Worm (Caenorhabditis elegans) whole organism, L1 larva: ENCODE data around the gene emg-1.

Experiments
- blmp-1 ChIP-seq: fragments of 150-350 bp; optimal IDR thresholded peaks from 2 replicates; lab custom pipeline; 2014; ENCODE audit warnings: missing biosample characterization, missing genetic modification characterization
- efl-1 ChIP-seq, 4 experiments: fragments of 150-350 bp; optimal IDR thresholded peaks in 3 of 4; peaks in 1 of 4; 1 replicate in 1 of 4; 2 replicates in 3 of 4; lab custom pipeline; 2014; ENCODE audit warnings: missing biosample characterization in 2 of 4, missing genetic modification characterization in 2 of 4, missing genetic modification reagents in 2 of 4
- egl-13 ChIP-seq: sonication (generic microtip); optimal IDR thresholded peaks from 2 replicates; lab custom pipeline; 2016; ENCODE audit warnings: missing genotype, missing genetic modification reagents, missing genetic modification characterization, missing compliant biosample characterization
- elt-3 ChIP-seq, 6 experiments: fragments of 150-350 bp in 1 of 6; sonication (generic microtip); optimal IDR thresholded peaks; 2 replicates each; lab custom pipeline; 2017 to 2018; ENCODE audit warnings: missing biosample characterization in 6 of 6, missing genetic modification characterization in 6 of 6, inconsistent platforms in 1 of 6
- fkh-4 ChIP-seq: sonication (generic microtip); optimal IDR thresholded peaks from 2 replicates; lab custom pipeline; 2016; ENCODE audit warnings: missing compliant biosample characterization, missing genetic modification characterization, borderline replicate concordance
- fos-1 ChIP-seq: fragments of 150-350 bp; optimal IDR thresholded peaks from 2 replicates; lab custom pipeline; 2014; ENCODE audit warnings: missing biosample characterization, missing genetic modification characterization
- irx-1 ChIP-seq: sonication (generic microtip); optimal IDR thresholded peaks from 2 replicates; lab custom pipeline; 2016; ENCODE audit warnings: missing genetic modification characterization, missing compliant biosample characterization
- isw-1 ChIP-seq: fragments of 200-800 bp; sonication (Bioruptor generic); IDR thresholded peaks from 2 replicates; pipeline ENCODE4 v1.3.6; 2022; ENCODE audit warnings: missing genetic modification characterization, missing compliant biosample characterization
- lin-15B ChIP-seq: fragments of 150-350 bp; sonication (generic microtip); optimal IDR thresholded peaks from 3 replicates; lab custom pipeline; 2014; ENCODE audit warnings: missing biosample characterization, missing genetic modification characterization
- nhr-11 ChIP-seq: fragments of 150-350 bp; optimal IDR thresholded peaks from 2 replicates; lab custom pipeline; 2014; ENCODE audit warnings: missing biosample characterization, missing genetic modification characterization
- nhr-19 ChIP-seq: fragments of 200-800 bp; sonication (Bioruptor generic); conservative IDR thresholded peaks from 2 replicates; pipeline ENCODE4 v1.3.6; 2022; ENCODE audit warnings: missing genetic modification characterization, missing compliant biosample characterization
- nhr-237 ChIP-seq: fragments of 150-350 bp; optimal IDR thresholded peaks from 2 replicates; lab custom pipeline; 2014; ENCODE audit warnings: missing biosample characterization, missing genetic modification characterization
- nhr-28 ChIP-seq: fragments of 150-350 bp; optimal IDR thresholded peaks from 2 replicates; lab custom pipeline; 2014; ENCODE audit warnings: missing biosample characterization, missing genetic modification characterization
- nhr-47 ChIP-seq: sonication (generic microtip); optimal IDR thresholded peaks from 2 replicates; lab custom pipeline; 2016; ENCODE audit warnings: mild to moderate bottlenecking, missing genetic modification characterization, moderate library complexity, missing compliant biosample characterization
- nhr-71 ChIP-seq: sonication (generic microtip); optimal IDR thresholded peaks from 2 replicates; lab custom pipeline; 2016; ENCODE audit warnings: mild to moderate bottlenecking, missing genetic modification characterization, moderate library complexity, missing compliant biosample characterization
- nhr-85 ChIP-seq: sonication (generic microtip); peaks from one replicate; lab custom pipeline; 2016; ENCODE audit warnings: missing genetic modification characterization, inconsistent platforms, missing compliant biosample characterization
- swsn-7 ChIP-seq: sonication (generic microtip); optimal IDR thresholded peaks from 2 replicates; lab custom pipeline; 2016; ENCODE audit warnings: missing genetic modification characterization, missing compliant biosample characterization

emg-1 gene

ce11 chrIII:10689057-10689456 is 39.7 kb downstream of the emg-1 start, which contains the start of gene Y39A1A.31:
TSS of gene Y39A1A.31 (minus strand) at chrIII:10689157.
- TF ChIP-seq fos-1 (tag; lab: Kevin White, UChicago) (no peak), irx-1 (tag; lab: Kevin White, UChicago) (no peak), nhr-11 (tag; lab: Kevin White, UChicago) (no peak), egl-13 (tag; lab: Kevin White, UChicago) (no peak), fkh-4 (no peak), nhr-47 (tag; lab: Kevin White, UChicago) (no peak)

- TF ChIP-seq nhr-19 (GFP tag; lab: Robert Waterston, UW): no peak
- TF ChIP-seq nhr-237 (tag; lab: Kevin White, UChicago): no peak
Measured at ce11 chrIII:10691019-10691418, 41.7 kb downstream of the emg-1 start, which contains the start of gene Y39A1A.17. TSS of gene Y39A1A.17 (minus strand) at chrIII:10691119.

ce11 chrIII:10694294-10694693 is 45.0 kb downstream of the emg-1 start, which contains the start of the genes Y39A1A.18 and fmo-3:
TSS of gene Y39A1A.18 (minus strand) at chrIII:10694485.
TSS of gene fmo-3 (plus strand) at chrIII:10694681.
- TF ChIP-seq elt-3 (tag; optimal IDR thresholded peaks at IDR 0.05; lab: Kevin White, UChicago) (peak in 1 of 6 experiments; percentile 37), swsn-7 (tag; lab: Kevin White, UChicago) (no peak), nhr-85 (tag; lab: Kevin White, UChicago) (peak; percentile 57), efl-1 (optimal IDR thresholded peaks at IDR 0.05; lab: Kevin White, UChicago) (no peak), efl-1 (GFP tag; optimal IDR thresholded peaks at IDR 0.05 in 1 of 2; lab: Kevin White, UChicago) (peak in 1 of 2 experiments; percentile 84), blmp-1 (tag; lab: Kevin White, UChicago) (peak; percentile 10)
- TF ChIP-seq, all 84 proteins: peak for 4

ce11 chrIII:10700460-10700859 is 51.1 kb downstream of the emg-1 start, which contains the start of gene Y39A1A.20:
TSS of gene Y39A1A.20 (minus strand) at chrIII:10700560.
- TF ChIP-seq lin-15B (tag; lab: Kevin White, UChicago): no peak
- TF ChIP-seq nhr-28 (tag; lab: Kevin White, UChicago): no peak
- TF ChIP-seq isw-1: no peak
- TF ChIP-seq nhr-71 (tag; lab: Kevin White, UChicago): no peak
